Worm (Caenorhabditis elegans) whole organism, L4/young adult: ENCODE data around the gene ZC404.16.

ENCODE experiments used
- dao-5 ChIP-seq: sonication (generic microtip); optimal IDR thresholded peaks from 2 replicates; lab custom pipeline; 2016; ENCODE audit warnings: missing genotype, missing genetic modification characterization, moderate library complexity, missing compliant biosample characterization
- him-1 ChIP-seq: sonication (generic microtip); optimal IDR thresholded peaks from 2 replicates; lab custom pipeline; 2016; ENCODE audit warnings: missing genotype, missing genetic modification reagents, missing genetic modification characterization, missing compliant biosample characterization

- TF ChIP-seq dao-5 (no peak), him-1 (tag; lab: Kevin White, UChicago) (no peak)
Measured at ce11 chrV:6806340-6806739, 32.7 kb upstream of the ZC404.16 start, which contains the start of gene dmsr-12.
